Worm (Caenorhabditis elegans) whole organism, midembryonic: ENCODE results near the gene ZK1236.5.

Source experiments
- T22C8.4 ChIP-seq: fragments of 200-800 bp; sonication (Bioruptor generic); IDR thresholded peaks from 2 replicates; pipeline ENCODE4 v1.3.6; 2022; ENCODE audit warnings: missing genetic modification characterization, missing compliant biosample characterization
- klf-2 ChIP-seq: fragments of 200-800 bp; sonication (Bioruptor generic); conservative IDR thresholded peaks from 2 replicates; pipeline ENCODE4 v1.3.6; 2022; ENCODE audit warnings: missing genetic modification reagents, missing genetic modification characterization, missing compliant biosample characterization

DNA sequence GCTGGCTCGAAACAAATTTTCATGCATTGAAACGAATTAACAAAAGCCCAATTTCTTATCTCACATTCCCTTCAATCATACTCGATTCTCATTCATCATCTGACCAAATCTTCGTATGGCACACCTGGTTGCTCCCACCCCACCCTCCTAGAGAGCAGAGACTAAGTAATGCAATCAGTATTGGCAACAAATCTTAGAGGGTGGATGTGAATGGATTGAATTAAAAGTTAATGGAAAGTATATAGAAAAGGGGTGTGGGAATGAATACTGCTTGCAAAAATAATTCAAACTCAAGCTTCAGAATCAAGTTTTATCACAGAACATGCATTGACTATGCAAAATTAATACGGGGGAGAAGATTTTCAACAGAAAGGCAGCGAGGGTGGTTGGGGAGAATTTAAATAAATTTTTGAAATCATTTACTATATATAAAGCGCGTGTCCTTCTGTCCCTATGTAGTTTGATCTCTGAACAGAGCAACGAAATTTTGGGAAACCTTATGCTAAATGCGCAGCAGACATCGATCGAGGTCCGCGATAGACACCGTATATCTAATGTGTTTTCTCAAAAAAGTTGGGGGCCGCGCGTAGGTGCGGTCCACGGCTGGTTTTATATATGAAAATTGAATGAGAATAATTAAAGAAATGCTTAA, 5.9 kb upstream of the ZK1236.5 start:
- no peak for TF ChIP-seq T22C8.4
- TF ChIP-seq klf-2 (GFP tag; lab: Robert Waterston, UW) = no peak
